Worm (Caenorhabditis elegans) whole organism, young adult: Measurements from ENCODE around the gene Y53C12A.11.

Experiments used
- D2030.7 ChIP-seq: fragments of 200-800 bp; sonication (Bioruptor generic); IDR thresholded peaks from 2 replicates; pipeline ENCODE4 v1.3.6; 2022; ENCODE audit warnings: missing genetic modification reagents, missing genetic modification characterization, missing compliant biosample characterization
- hsf-1 ChIP-seq: fragments of 200-800 bp; sonication (Bioruptor generic); IDR thresholded peaks from 2 replicates; pipeline ENCODE4 v1.3.6; 2022; ENCODE audit warnings: missing genetic modification reagents, missing genetic modification characterization, missing compliant biosample characterization
- sptf-2 ChIP-seq: fragments of 200-800 bp; sonication (Bioruptor generic); optimal IDR thresholded peaks from 2 replicates; lab custom pipeline; 2018; ENCODE audit warnings: mild to moderate bottlenecking, missing genetic modification characterization, missing compliant biosample characterization

DNA sequence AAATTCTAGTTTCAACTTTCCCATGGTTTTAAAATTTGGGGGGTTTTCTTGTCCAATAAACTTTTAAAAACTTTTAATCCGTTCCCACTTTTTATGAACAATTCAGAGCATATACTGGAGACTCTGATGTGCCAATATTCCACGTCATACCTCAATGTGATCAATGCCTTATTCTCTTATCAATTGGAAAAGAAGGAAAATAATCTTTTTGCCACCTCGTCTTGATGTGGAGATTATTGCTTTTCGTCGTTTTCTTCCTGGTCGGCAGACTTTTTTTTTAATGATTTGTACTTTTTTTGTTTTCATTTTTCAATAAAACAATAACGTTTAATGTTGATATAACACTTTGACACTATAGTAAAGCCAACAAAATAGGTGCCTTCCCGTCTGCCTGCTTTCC lies 41.0 kb downstream of the Y53C12A.11 start:
- TF ChIP-seq hsf-1 (no peak), D2030.7 (GFP tag; lab: Robert Waterston, UW) (no peak), sptf-2 (GFP tag; lab: Kevin White, UChicago) (no peak)
